Fruit fly (Drosophila melanogaster) S2 (cell line): ENCODE data around the gene for.

Experiments
- CG8478 ChIP-seq: fragments of >200 bp; optimal IDR thresholded peaks from 2 replicates; lab custom pipeline; 2018
- CTCF ChIP-seq, 2 experiments: fragments of >200 bp; optimal IDR thresholded peaks; 2 replicates each; lab custom pipeline; 2018

The for gene

DNA sequence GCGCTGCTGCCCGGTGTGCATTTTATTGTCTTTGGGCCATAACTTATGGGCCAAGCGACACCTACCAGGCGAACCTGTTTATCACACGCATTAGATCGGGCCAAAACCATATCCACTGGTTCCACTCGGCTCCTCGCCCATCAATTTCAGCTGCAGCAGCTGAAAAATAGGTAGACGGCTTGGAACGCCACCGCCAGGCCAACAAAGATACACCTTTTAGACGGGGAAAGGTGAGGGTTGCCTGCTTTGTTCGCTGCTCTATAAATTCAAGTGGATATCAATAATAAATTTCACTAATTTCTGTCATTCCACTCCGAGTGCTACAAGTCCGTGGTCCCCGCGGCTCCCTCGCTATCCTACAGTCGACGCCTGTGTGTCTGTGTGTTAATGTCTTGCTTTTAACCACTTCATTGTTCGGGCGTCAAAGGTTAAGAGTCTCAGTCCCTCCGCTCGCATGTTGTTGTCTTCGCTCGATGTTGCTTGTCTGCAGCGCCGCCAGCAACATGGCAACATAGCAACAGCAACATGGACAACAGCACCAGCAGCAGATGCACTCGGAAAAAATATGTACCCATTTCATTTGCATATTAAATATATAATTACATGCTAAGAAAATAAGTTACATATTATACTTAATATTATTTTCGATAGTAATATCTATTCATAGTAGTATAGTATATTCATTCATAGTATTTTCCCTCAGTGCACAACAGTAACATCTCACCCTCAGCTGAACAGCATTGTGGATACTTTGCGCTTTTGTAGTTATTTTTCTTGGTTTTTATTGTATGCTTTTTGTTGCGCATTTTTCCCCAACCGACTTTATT is 68.6 kb downstream of the for start:
- no peak for TF ChIP-seq CG8478 (lab: Kevin White, UChicago)
- no peak for TF ChIP-seq CTCF (optimal IDR thresholded peaks at IDR 0.05; lab: Kevin White, UChicago)

DNA sequence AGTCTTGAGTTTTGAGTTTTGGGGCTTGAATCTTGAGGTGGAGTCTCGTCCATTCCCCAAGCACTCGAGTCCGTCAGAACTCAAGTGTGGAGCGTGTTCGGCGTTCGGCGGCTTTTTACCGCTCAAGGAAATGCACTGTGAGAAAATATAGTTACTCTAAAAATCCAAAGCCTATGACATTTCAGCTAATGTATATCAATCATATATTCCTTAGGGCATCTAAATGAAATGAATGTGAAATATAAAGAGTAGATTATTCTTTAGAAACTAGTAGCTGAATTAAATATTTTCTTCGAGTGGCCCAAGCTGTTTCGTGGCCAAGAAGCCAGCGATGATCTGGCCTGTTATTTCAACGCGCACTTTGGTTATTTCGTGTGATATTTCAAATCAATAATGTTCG is 69.5 kb downstream of the for start:
- TF ChIP-seq CG8478 (lab: Kevin White, UChicago): no peak
- TF ChIP-seq CTCF (optimal IDR thresholded peaks at IDR 0.05; lab: Kevin White, UChicago): no peak

DNA sequence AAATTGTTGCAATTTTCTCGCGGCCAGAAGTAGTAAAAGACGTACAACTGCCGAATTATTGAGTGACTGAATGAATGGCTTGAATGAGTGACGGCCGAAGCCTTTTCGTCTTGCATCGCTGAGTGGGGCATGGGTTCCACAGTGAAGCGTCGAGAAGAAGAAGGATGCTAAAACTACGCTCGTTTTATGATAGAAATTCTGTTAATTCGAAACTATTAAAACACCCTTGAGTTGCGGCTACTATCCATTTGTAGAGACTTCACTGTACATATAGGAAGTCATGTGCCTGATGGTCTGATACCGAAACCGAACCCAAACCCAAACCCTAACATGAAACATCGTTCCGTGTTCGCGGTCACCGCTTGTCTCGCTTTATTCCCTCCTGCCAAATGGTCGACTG is 71.4 kb downstream of the for start:
- TF ChIP-seq CTCF (optimal IDR thresholded peaks at IDR 0.05; lab: Kevin White, UChicago): no peak

- TF ChIP-seq CG8478 (lab: Kevin White, UChicago) (no peak), CTCF (optimal IDR thresholded peaks at IDR 0.05; lab: Kevin White, UChicago) (no peak)
Measured at dm6 chr2L:3584296-3584671, 72.5 kb downstream of the for start.

DNA sequence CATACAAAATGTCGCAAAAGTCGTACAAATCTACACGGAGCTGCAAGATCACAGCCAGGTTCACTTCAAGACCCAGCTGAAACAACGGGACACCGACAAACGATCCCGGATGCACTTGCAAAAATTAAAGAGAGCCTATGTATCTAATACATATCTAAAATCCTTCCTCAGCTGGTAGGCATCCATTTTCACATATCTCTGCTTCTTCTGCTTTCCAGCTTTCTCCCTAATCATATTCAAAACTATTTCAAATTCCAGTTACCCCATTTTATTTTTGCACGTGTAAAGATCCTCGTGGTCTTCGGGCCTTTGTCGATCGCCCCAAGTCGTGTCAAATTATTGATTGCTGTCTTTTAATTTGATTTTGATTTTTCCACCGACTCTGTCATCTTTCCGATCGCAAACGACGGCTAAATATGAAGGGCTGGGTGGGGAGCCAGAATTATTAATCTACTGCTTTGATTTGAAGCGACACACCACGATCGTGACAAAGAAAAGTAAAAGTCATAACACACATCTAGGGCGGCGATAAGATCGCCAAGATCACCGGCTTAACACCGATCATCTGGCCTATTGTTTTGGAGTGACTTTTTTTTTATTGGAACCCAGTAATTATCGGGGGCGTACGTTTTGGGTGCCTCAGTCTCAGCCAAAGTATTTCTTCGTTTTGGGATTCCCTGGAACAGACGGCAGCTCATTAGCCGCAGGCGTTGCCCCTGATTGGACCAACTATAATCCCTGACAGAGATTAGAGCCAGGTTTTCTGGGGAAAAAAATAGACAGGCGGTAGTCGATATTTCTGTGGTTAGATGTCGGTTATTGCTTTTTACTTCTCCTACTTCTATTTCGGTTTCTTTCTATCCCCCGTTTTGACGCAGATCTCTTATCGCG is 73.1 kb downstream of the for start:
- TF ChIP-seq CG8478 (lab: Kevin White, UChicago) (no peak), CTCF (optimal IDR thresholded peaks at IDR 0.05; lab: Kevin White, UChicago) (no peak)

dm6 chr2L:3582692-3583091 is 74.1 kb downstream of the for start:
- no peak for TF ChIP-seq CTCF (optimal IDR thresholded peaks at IDR 0.05; lab: Kevin White, UChicago)
- TF ChIP-seq CG8478 (lab: Kevin White, UChicago): no peak

DNA sequence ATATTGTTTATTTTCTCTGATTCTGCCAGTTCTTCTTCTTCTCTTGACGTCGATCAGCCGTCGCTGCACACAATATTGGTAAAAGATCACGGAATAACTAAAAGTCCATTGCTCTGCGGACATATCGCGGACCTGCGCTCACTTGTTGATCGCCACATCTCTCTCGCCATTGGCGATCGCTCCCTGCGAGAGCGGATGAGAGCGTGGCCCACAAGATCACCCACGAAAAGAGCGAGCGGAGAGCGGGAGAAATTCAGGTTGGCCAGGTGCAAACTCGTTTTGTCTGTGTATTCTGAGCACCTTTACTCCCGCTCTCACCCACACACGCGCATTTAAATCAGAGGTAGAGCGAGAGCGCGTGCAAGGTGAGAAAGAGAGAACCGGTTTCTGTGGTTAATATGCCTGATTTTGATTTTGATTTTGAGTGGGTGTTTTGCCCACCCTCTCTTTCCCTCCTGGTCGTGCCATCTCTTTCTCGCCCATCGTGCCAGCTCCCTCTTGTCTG is 76.0 kb downstream of the for start, which contains the start of gene sob:
Gene sob (minus strand): TSS at position 102 of the 505 bp plus-strand sequence.
- TF ChIP-seq CG8478 (lab: Kevin White, UChicago): no peak
- TF ChIP-seq CTCF (optimal IDR thresholded peaks at IDR 0.05; lab: Kevin White, UChicago): no peak

DNA sequence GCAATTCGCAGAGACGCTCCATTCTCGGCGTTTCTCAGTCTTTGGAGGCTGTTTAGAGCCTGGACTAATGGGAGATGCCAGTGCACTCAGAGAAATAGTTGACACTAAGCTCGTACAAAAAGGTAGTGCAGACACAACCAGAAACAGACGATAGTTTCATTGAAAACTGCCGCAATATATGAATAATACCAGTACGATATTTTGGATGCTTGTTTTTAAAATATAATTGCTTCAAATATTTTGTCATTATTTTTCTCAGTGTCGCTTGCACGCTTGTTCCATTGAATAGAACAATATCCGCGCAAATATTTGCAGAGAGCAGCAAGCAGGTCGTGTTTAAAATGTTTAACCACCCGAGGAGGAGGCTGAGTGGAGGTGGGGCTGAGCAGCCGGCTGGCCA is 80.2 kb downstream of the for start:
- TF ChIP-seq CTCF (optimal IDR thresholded peaks at IDR 0.05; lab: Kevin White, UChicago) (no peak), CG8478 (lab: Kevin White, UChicago) (no peak)

- TF ChIP-seq CTCF (optimal IDR thresholded peaks at IDR 0.05; lab: Kevin White, UChicago) (no peak), CG8478 (lab: Kevin White, UChicago) (no peak)
Measured at dm6 chr2L:3575679-3576442, 80.9 kb downstream of the for start, which contains the start of gene CG43815. Gene CG43815 (plus strand): TSS chr2L:3576210.

DNA sequence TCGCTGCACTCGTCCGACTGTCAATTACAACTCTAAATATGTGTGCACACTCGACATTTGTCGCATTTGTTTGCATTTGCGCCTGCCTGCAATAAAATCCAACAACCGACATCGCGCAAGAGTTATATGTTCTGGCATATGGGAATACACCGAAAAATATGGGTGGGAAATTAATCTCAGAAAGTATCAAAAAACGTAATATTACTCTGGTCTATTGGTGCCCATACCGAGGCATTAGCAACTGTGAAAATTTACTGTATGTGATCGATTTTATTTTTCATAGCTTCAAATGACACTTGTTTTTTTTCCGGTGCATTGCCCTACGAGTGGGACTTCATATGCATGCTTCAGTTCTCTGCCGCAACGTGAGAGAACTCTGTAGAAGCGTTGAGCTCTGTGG is 82.8 kb downstream of the for start:
- TF ChIP-seq CG8478 (lab: Kevin White, UChicago) (no peak), CTCF (optimal IDR thresholded peaks at IDR 0.05; lab: Kevin White, UChicago) (no peak)

DNA sequence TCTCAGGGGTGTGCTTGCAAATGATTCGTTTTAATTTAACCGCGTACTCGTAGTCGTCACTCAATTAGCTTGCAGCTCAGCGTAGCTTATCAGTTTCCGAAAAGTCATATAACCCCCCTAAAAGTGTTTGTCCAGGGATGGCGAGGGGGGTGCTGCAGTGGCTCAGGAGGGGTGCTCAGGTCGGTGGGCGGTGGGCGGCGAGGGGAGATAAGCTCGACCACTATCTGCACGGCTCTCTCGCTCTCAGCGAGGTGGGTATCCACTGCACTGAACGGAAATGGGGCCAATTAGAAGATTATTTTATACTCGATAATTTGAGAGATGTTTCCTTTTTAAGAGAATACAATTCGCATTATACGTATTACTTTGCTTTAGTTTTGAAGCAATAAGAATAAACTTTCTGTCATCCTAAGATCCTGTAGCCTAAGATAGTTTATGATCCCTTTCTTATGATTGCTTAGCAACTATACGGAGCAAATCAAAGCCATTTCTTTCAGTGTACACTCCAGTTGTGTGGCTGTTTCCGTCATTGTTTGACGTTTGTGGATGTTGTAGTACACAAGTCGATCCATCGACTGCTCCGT is 83.5 kb downstream of the for start:
- TF ChIP-seq CTCF (optimal IDR thresholded peaks at IDR 0.05; lab: Kevin White, UChicago) (no peak), CG8478 (lab: Kevin White, UChicago) (no peak)

DNA sequence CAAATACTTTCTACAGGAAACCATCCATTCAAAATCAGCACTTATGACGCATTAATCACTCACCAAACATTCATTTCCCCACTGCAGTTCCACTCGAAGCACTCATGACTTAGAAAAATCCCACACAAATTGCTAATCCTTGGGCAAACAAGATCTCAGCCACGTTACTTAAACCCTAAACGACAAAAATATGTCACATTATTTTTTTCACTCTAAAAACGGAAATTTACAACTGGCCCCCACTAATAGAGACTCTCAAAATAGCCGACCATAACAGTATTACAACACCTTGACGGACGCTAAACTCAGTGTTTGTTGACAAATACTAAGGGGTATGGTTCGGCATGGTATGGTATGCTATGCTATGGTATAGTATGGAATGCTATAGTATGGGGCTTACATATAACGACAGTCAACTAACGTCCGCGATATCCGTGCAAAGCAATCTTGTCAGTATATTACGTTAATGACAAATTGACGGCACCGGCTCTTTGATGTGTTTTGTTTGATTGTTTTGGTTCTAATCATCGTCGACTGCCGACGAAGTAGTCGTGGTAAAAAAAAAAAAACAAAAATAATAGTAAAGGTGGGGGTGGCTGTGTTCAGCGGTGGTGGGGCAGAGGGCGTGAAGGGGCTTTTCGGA is 84.1 kb downstream of the for start:
- TF ChIP-seq CG8478 (lab: Kevin White, UChicago): no peak
- TF ChIP-seq CTCF (optimal IDR thresholded peaks at IDR 0.05; lab: Kevin White, UChicago): no peak
